Worm (Caenorhabditis elegans) whole organism, L1 larva: Measurements from ENCODE around the gene str-68.

Experiments
- Y116A8C.19 ChIP-seq: sonication (generic microtip); optimal IDR thresholded peaks from 2 replicates; lab custom pipeline; 2016; ENCODE audit warnings: missing compliant biosample characterization, missing genetic modification characterization, borderline replicate concordance
- fkh-10 ChIP-seq: sonication (generic microtip); optimal IDR thresholded peaks from 2 replicates; lab custom pipeline; 2017; ENCODE audit warnings: missing biosample characterization, missing genetic modification reagents, missing genetic modification characterization
- lin-13 ChIP-seq: fragments of 150-350 bp; optimal IDR thresholded peaks from 2 replicates; lab custom pipeline; 2014; ENCODE audit warnings: missing biosample characterization, missing genetic modification reagents, missing genetic modification characterization
- lin-35 ChIP-seq, 2 experiments: fragments of 150-350 bp; optimal IDR thresholded peaks; 2 replicates each; lab custom pipeline; 2014; ENCODE audit warnings: missing biosample characterization in 2 of 2, missing genetic modification characterization in 2 of 2, missing genetic modification reagents in 2 of 2
- lsy-2 ChIP-seq, 2 experiments: fragments of 150-350 bp; optimal IDR thresholded peaks; 2 replicates each; lab custom pipeline; 2014; ENCODE audit warnings: missing biosample characterization in 2 of 2, missing genetic modification characterization in 2 of 2
- nhr-76 ChIP-seq: sonication (generic microtip); optimal IDR thresholded peaks from 2 replicates; lab custom pipeline; 2017; ENCODE audit warnings: missing biosample characterization, missing genetic modification characterization
- skn-1 ChIP-seq: fragments of 150-350 bp; optimal IDR thresholded peaks from 2 replicates; lab custom pipeline; 2014; ENCODE audit warnings: missing biosample characterization, missing genetic modification characterization
- unc-130 ChIP-seq: fragments of 150-350 bp; optimal IDR thresholded peaks from 2 replicates; lab custom pipeline; 2017; ENCODE audit warnings: missing biosample characterization, missing genetic modification characterization, inconsistent platforms

DNA sequence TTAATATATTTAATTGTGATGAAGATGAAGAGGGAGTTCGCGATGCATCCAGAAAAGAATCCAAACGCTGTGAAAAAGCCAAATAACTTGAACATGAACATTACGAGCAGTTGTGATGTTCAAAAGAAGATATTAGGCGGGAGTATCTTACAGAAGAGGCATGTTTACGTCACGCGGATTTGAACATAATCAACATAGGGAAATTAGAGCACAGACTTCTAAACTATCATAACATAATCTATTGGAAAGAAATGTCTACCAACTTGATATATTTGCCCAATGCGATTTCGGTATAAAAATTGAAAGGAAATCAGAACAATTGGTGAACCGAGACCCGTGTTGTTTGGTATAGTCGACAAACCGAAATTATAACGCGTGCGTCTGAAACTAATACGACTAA, 3.2 kb downstream of the str-68 start, which contains the start of gene str-66:
- TF ChIP-seq unc-130 (tag; lab: Kevin White, UChicago), result no peak
- TF ChIP-seq nhr-76 (tag; lab: Kevin White, UChicago), result no peak
- TF ChIP-seq skn-1, result no peak
- TF ChIP-seq lin-35 (GFP tag; optimal IDR thresholded peaks at IDR 0.05; lab: Kevin White, UChicago), result no peak
- no peak for TF ChIP-seq lin-13 (GFP tag; lab: Kevin White, UChicago)
- no peak for TF ChIP-seq Y116A8C.19 (tag; lab: Kevin White, UChicago)
- TF ChIP-seq lsy-2 (tag; optimal IDR thresholded peaks at IDR 0.05; lab: Kevin White, UChicago), result no peak
- no peak for TF ChIP-seq fkh-10 (GFP tag; lab: Kevin White, UChicago)
